Fruit fly (Drosophila melanogaster) whole organism, embryonic: ENCODE results near the gene CG11454.

Experiments
- BEAF-32 ChIP-seq: fragments of 200-800 bp; sonication (Bioruptor generic); optimal IDR thresholded peaks from 3 replicates; lab custom pipeline; 2017; ENCODE audit warnings: missing biosample characterization, missing genetic modification characterization, mild to moderate bottlenecking, moderate library complexity, missing genetic modification reagents
- CG10959 ChIP-seq: fragments of 200-800 bp; sonication (Bioruptor generic); IDR thresholded peaks from 2 replicates; pipeline ENCODE4 v1.3.6; 2022; ENCODE audit warnings: missing biosample characterization, missing genetic modification characterization
- CG12659 ChIP-seq: fragments of 200-800 bp; sonication (Bioruptor generic); optimal IDR thresholded peaks from 3 replicates; lab custom pipeline; 2017; ENCODE audit warnings: mild to moderate bottlenecking, missing biosample characterization, missing genetic modification reagents, missing genetic modification characterization
- CG13424 ChIP-seq: fragments of 200-800 bp; sonication (Bioruptor generic); optimal IDR thresholded peaks from 2 replicates; lab custom pipeline; 2019; ENCODE audit warnings: missing biosample characterization, mild to moderate bottlenecking, missing genetic modification characterization, moderate library complexity
- CG14050 ChIP-seq: fragments of 200-800 bp; sonication (Bioruptor generic); IDR thresholded peaks from 3 replicates; pipeline ENCODE4 v1.3.6; 2022; ENCODE audit warnings: missing biosample characterization, missing genetic modification characterization
- CG14441 ChIP-seq: fragments of 200-800 bp; sonication (Bioruptor generic); IDR thresholded peaks from 2 replicates; pipeline ENCODE4 v1.3.6; 2022; ENCODE audit warnings: missing biosample characterization, missing genetic modification characterization
- CG16863 ChIP-seq: fragments of 200-800 bp; sonication (Bioruptor generic); optimal IDR thresholded peaks from 3 replicates; lab custom pipeline; 2016; ENCODE audit warnings: missing biosample characterization, missing genetic modification characterization
- CG18619 ChIP-seq: fragments of 200-800 bp; sonication (Bioruptor generic); optimal IDR thresholded peaks from 3 replicates; lab custom pipeline; 2017; ENCODE audit warnings: missing biosample characterization, mild to moderate bottlenecking, missing genetic modification characterization
- CG31224 ChIP-seq: fragments of 200-800 bp; sonication (Bioruptor generic); IDR thresholded peaks from 2 replicates; pipeline ENCODE4 v1.3.6; 2022; ENCODE audit warnings: missing biosample characterization, missing genetic modification characterization
- CG3847 ChIP-seq: fragments of 200-800 bp; sonication (Bioruptor generic); IDR thresholded peaks from 2 replicates; pipeline ENCODE4 v1.3.6; 2022; ENCODE audit warnings: missing biosample characterization, missing genetic modification characterization
- CG3995 ChIP-seq: fragments of 200-800 bp; sonication (Bioruptor generic); optimal IDR thresholded peaks from 3 replicates; lab custom pipeline; 2016; ENCODE audit warnings: missing biosample characterization, missing genetic modification characterization
- CG4282 ChIP-seq: fragments of 200-800 bp; sonication (Bioruptor generic); optimal IDR thresholded peaks from 2 replicates; lab custom pipeline; 2016; ENCODE audit warnings: missing biosample characterization, missing genetic modification characterization
- CG5180 ChIP-seq: fragments of 200-800 bp; sonication (Bioruptor generic); optimal IDR thresholded peaks from 3 replicates; lab custom pipeline; 2017; ENCODE audit warnings: missing biosample characterization, missing genetic modification characterization, mild to moderate bottlenecking, moderate library complexity, missing genetic modification reagents
- CG9817 ChIP-seq: fragments of 200-800 bp; sonication (Bioruptor generic); optimal IDR thresholded peaks from 2 replicates; lab custom pipeline; 2018; ENCODE audit warnings: missing biosample characterization, mild to moderate bottlenecking, missing genetic modification characterization, moderate library complexity
- Hr39 ChIP-seq: fragments of >200 bp; optimal IDR thresholded peaks from 2 replicates; lab custom pipeline; 2017
- Hr78 ChIP-seq, 2 experiments: fragments of 200-800 bp in 1 of 2; fragments of >200 bp in 1 of 2; sonication (Bioruptor generic) in 1 of 2; optimal IDR thresholded peaks; 2 replicates each; lab custom pipeline; 2017 to 2019; ENCODE audit warnings: missing biosample characterization in 2 of 2, missing genetic modification characterization in 2 of 2, mild to moderate bottlenecking in 1 of 2, moderate library complexity in 1 of 2
- Lim3 ChIP-seq: fragments of 200-800 bp; sonication (Bioruptor generic); IDR thresholded peaks from 2 replicates; pipeline ENCODE4 v1.3.6; 2022; ENCODE audit warnings: missing biosample characterization, missing genetic modification characterization
- Mad ChIP-seq: fragments of 200-800 bp; sonication (Bioruptor generic); optimal IDR thresholded peaks from 2 replicates; lab custom pipeline; 2016; ENCODE audit warnings: missing biosample characterization, missing genetic modification characterization
- Meics ChIP-seq: fragments of 200-800 bp; sonication (Bioruptor generic); optimal IDR thresholded peaks from 2 replicates; lab custom pipeline; 2017; ENCODE audit warnings: missing biosample characterization, mild to moderate bottlenecking, missing genetic modification characterization
- Nf-YC ChIP-seq: fragments of 200-800 bp; optimal IDR thresholded peaks from 3 replicates; lab custom pipeline; 2019; ENCODE audit warnings: missing biosample characterization, mild to moderate bottlenecking, missing genetic modification characterization, moderate library complexity
- NfI ChIP-seq: fragments of 200-800 bp; sonication (Bioruptor generic); optimal IDR thresholded peaks from 3 replicates; lab custom pipeline; 2018; ENCODE audit warnings: missing biosample characterization, mild to moderate bottlenecking, missing genetic modification characterization, moderate library complexity
- PHDP ChIP-seq: fragments of 200-800 bp; sonication (Bioruptor generic); optimal IDR thresholded peaks from 3 replicates; lab custom pipeline; 2018; ENCODE audit warnings: missing biosample characterization, mild to moderate bottlenecking, missing genetic modification characterization, moderate library complexity
- Rx ChIP-seq: fragments of 200-800 bp; sonication (Bioruptor generic); IDR thresholded peaks from 2 replicates; pipeline ENCODE4 v1.3.6; 2022; ENCODE audit warnings: missing biosample characterization, missing genetic modification characterization
- Xrp1 ChIP-seq: fragments of 200-800 bp; sonication (Bioruptor generic); IDR thresholded peaks from 2 replicates; pipeline ENCODE4 v1.3.6; 2022; ENCODE audit warnings: missing biosample characterization, missing genetic modification characterization
- cg ChIP-seq: fragments of 200-800 bp; sonication (Bioruptor generic); optimal IDR thresholded peaks from 3 replicates; lab custom pipeline; 2019; ENCODE audit warnings: missing biosample characterization, mild to moderate bottlenecking, missing genetic modification characterization, moderate library complexity
- croc ChIP-seq: fragments of 200-800 bp; sonication (Bioruptor generic); conservative IDR thresholded peaks from 3 replicates; pipeline ENCODE4 v1.3.6; 2022; ENCODE audit warnings: missing biosample characterization, missing genetic modification characterization
- dm ChIP-seq: fragments of 200-800 bp; sonication (Bioruptor generic); optimal IDR thresholded peaks from 3 replicates; lab custom pipeline; 2016; ENCODE audit warnings: missing biosample characterization, missing genetic modification characterization
- dpn ChIP-seq, 2 experiments: fragments of 200-800 bp; sonication (Bioruptor generic); optimal IDR thresholded peaks; 3 replicates each; lab custom pipeline; 2016; ENCODE audit warnings: missing biosample characterization in 2 of 2, missing genetic modification characterization in 2 of 2
- dysf ChIP-seq: fragments of 200-800 bp; sonication (Bioruptor generic); IDR thresholded peaks from 3 replicates; pipeline ENCODE4 v1.3.6; 2022; ENCODE audit warnings: missing biosample characterization, missing genetic modification characterization
- eyg ChIP-seq: fragments of 200-800 bp; sonication (Bioruptor generic); optimal IDR thresholded peaks from 3 replicates; lab custom pipeline; 2016; ENCODE audit warnings: missing biosample characterization, missing genetic modification characterization
- fu2 ChIP-seq: fragments of 200-800 bp; sonication (Bioruptor generic); optimal IDR thresholded peaks from 2 replicates; lab custom pipeline; 2016; ENCODE audit warnings: missing biosample characterization, missing genetic modification characterization
- gce ChIP-seq: fragments of 200-800 bp; sonication (Bioruptor generic); IDR thresholded peaks from 3 replicates; pipeline ENCODE4 v1.3.6; 2022; ENCODE audit warnings: missing biosample characterization, missing genetic modification characterization
- gt ChIP-seq: fragments of 200-800 bp; sonication (Bioruptor generic); IDR thresholded peaks from 2 replicates; pipeline ENCODE4 v1.3.6; 2022; ENCODE audit warnings: missing biosample characterization, missing genetic modification characterization
- kah ChIP-seq: fragments of 200-800 bp; sonication (Bioruptor generic); optimal IDR thresholded peaks from 2 replicates; lab custom pipeline; 2018; ENCODE audit warnings: missing biosample characterization, mild to moderate bottlenecking, missing genetic modification characterization
- lola ChIP-seq, 3 experiments: fragments of >200 bp in 2 of 3; fragments of 200-800 bp in 1 of 3; sonication (Bioruptor generic) in 1 of 3; optimal IDR thresholded peaks; 2 replicates each; lab custom pipeline; 2017 to 2019; ENCODE audit warnings: missing biosample characterization in 3 of 3, missing genetic modification characterization in 3 of 3, mild to moderate bottlenecking in 1 of 3, moderate library complexity in 1 of 3
- luna ChIP-seq: fragments of 200-800 bp; sonication (Bioruptor generic); optimal IDR thresholded peaks from 2 replicates; lab custom pipeline; 2016; ENCODE audit warnings: missing biosample characterization, missing genetic modification characterization
- nmo ChIP-seq: fragments of 200-800 bp; sonication (Bioruptor generic); optimal IDR thresholded peaks from 2 replicates; lab custom pipeline; 2018; ENCODE audit warnings: missing biosample characterization, mild to moderate bottlenecking, missing genetic modification characterization, moderate library complexity
- nom ChIP-seq: fragments of 200-800 bp; sonication (Bioruptor generic); optimal IDR thresholded peaks from 2 replicates; lab custom pipeline; 2017; ENCODE audit warnings: missing biosample characterization, missing genetic modification characterization, mild to moderate bottlenecking, moderate library complexity, missing genetic modification reagents
- pb ChIP-seq: fragments of 200-800 bp; sonication (Bioruptor generic); optimal IDR thresholded peaks from 3 replicates; lab custom pipeline; 2016; ENCODE audit warnings: missing biosample characterization, missing genetic modification characterization
- pum ChIP-seq: fragments of 200-800 bp; sonication (Bioruptor generic); optimal IDR thresholded peaks from 2 replicates; lab custom pipeline; 2016; ENCODE audit warnings: missing biosample characterization, missing genetic modification characterization
- pzg ChIP-seq: fragments of 200-800 bp; sonication (Bioruptor generic); optimal IDR thresholded peaks from 3 replicates; lab custom pipeline; 2018; ENCODE audit warnings: missing biosample characterization, mild to moderate bottlenecking, missing genetic modification characterization, moderate library complexity
- salm ChIP-seq: fragments of 200-800 bp; sonication (Bioruptor generic); optimal IDR thresholded peaks from 2 replicates; lab custom pipeline; 2018; ENCODE audit warnings: missing biosample characterization, mild to moderate bottlenecking, missing genetic modification characterization
- sens ChIP-seq: fragments of 200-800 bp; sonication (Bioruptor generic); peaks from one replicate; lab custom pipeline; 2016; ENCODE audit warnings: missing biosample characterization, missing genetic modification characterization
- sisA ChIP-seq: fragments of 200-800 bp; sonication (Bioruptor generic); IDR thresholded peaks from 2 replicates; pipeline ENCODE4 v1.3.6; 2022; ENCODE audit warnings: missing biosample characterization, missing genetic modification characterization
- sob ChIP-seq: fragments of 200-800 bp; sonication (Bioruptor generic); IDR thresholded peaks from 2 replicates; pipeline ENCODE4 v1.3.6; 2022; ENCODE audit warnings: missing biosample characterization, missing genetic modification characterization
- sqz ChIP-seq: fragments of 200-800 bp; sonication (Bioruptor generic); optimal IDR thresholded peaks from 3 replicates; lab custom pipeline; 2018; ENCODE audit warnings: missing biosample characterization, mild to moderate bottlenecking, missing genetic modification characterization
- tgo ChIP-seq: fragments of 200-800 bp; sonication (Bioruptor generic); IDR thresholded peaks from 3 replicates; pipeline ENCODE4 v1.3.6; 2022; ENCODE audit warnings: missing biosample characterization, missing genetic modification characterization
- tup ChIP-seq: fragments of 200-800 bp; sonication (Bioruptor generic); optimal IDR thresholded peaks from 2 replicates; lab custom pipeline; 2016; ENCODE audit warnings: missing biosample characterization, mild to moderate bottlenecking, missing genetic modification characterization, moderate library complexity
- twi ChIP-seq: fragments of 200-800 bp; optimal IDR thresholded peaks from 2 replicates; lab custom pipeline; 2019; ENCODE audit warnings: missing biosample characterization, mild to moderate bottlenecking, missing genetic modification characterization, moderate library complexity
- tx ChIP-seq: fragments of 200-800 bp; sonication (Bioruptor generic); optimal IDR thresholded peaks from 2 replicates; lab custom pipeline; 2016; ENCODE audit warnings: missing biosample characterization, missing genetic modification characterization
- wor ChIP-seq: fragments of 200-800 bp; sonication (Bioruptor generic); IDR thresholded peaks from 2 replicates; pipeline ENCODE4 v1.3.6; 2022; ENCODE audit warnings: missing biosample characterization, missing genetic modification characterization
- zen2 ChIP-seq: fragments of 200-800 bp; sonication (Bioruptor generic); IDR thresholded peaks from 3 replicates; pipeline ENCODE4 v1.3.6; 2022; ENCODE audit warnings: missing biosample characterization, missing genetic modification characterization; ENCODE audit not compliant: partially characterized antibody

CG11454 gene

dm6 chr2L:155215-155712, 12.1 kb downstream of the CG11454 start, which contains the start of gene Pus10 (continued):
- TF ChIP-seq tx (GFP tag; lab: Kevin White, UChicago) (no peak), pum (no peak), pzg (peak; percentile 50), zen2 (GFP tag; lab: Robert Waterston, UW) (no peak), Nf-YC (tag; lab: Kevin White, UChicago) (peak; percentile 1), NfI (no peak), dm (GFP tag; lab: Kevin White, UChicago) (peak; percentile 82), pb (GFP tag; lab: Kevin White, UChicago) (no peak), twi (no peak), tup (no peak), CG3847 (GFP tag; lab: Robert Waterston, UW) (no peak), CG9817 (tag; lab: Kevin White, UChicago) (no peak), dysf (GFP tag; lab: Robert Waterston, UW) (no peak), CG14050 (no peak), BEAF-32 (GFP tag; lab: Kevin White, UChicago) (peak; percentile 23), PHDP (tag; lab: Kevin White, UChicago) (peak; percentile 2), CG3995 (no peak), gce (GFP tag; lab: Robert Waterston, UW) (no peak), CG4282 (no peak), CG12659 (GFP tag; lab: Kevin White, UChicago) (peak; percentile 25), sob (GFP tag; lab: Robert Waterston, UW) (no peak), Xrp1 (no peak), Hr78 (GFP tag; optimal IDR thresholded peaks at IDR 0.05; lab: Kevin White, UChicago) (no peak), Meics (GFP tag; lab: Kevin White, UChicago) (no peak), nmo (peak; percentile 6), tgo (GFP tag; lab: Robert Waterston, UW) (no peak), wor (GFP tag; lab: Robert Waterston, UW) (no peak), CG14441 (GFP tag; lab: Robert Waterston, UW) (no peak), CG16863 (GFP tag; lab: Kevin White, UChicago) (no peak), CG13424 (tag; lab: Kevin White, UChicago) (no peak), croc (GFP tag; lab: Robert Waterston, UW) (no peak), lola (GFP tag; optimal IDR thresholded peaks at IDR 0.05; lab: Kevin White, UChicago) (no peak), dpn (GFP tag; optimal IDR thresholded peaks at IDR 0.05; lab: Kevin White, UChicago) (peak in 1 of 2 experiments; percentile 0), gt (no peak), fu2 (GFP tag; lab: Kevin White, UChicago) (no peak), Mad (no peak), CG5180 (GFP tag; lab: Kevin White, UChicago) (no peak), salm (tag; lab: Kevin White, UChicago) (no peak), sqz (peak; percentile 99), Lim3 (GFP tag; lab: Robert Waterston, UW) (no peak), sens (GFP tag; lab: Kevin White, UChicago) (no peak), Rx (GFP tag; lab: Robert Waterston, UW) (no peak), cg (GFP tag; lab: Kevin White, UChicago) (peak; percentile 2), Hr39 (no peak), kah (no peak), eyg (GFP tag; lab: Kevin White, UChicago) (no peak), sisA (GFP tag; lab: Robert Waterston, UW) (no peak), CG10959 (GFP tag; lab: Robert Waterston, UW) (no peak), nom (GFP tag; lab: Kevin White, UChicago) (peak; percentile 21), CG31224 (GFP tag; lab: Robert Waterston, UW) (no peak), luna (GFP tag; lab: Kevin White, UChicago) (no peak), CG18619 (GFP tag; lab: Kevin White, UChicago) (no peak)
